Worm (Caenorhabditis elegans) whole organism, L3 larva: Measurements from ENCODE around the gene H43I07.4.

Experiments
- nhr-12 ChIP-seq: fragments of 150-350 bp; optimal IDR thresholded peaks from 2 replicates; lab custom pipeline; 2014; ENCODE audit warnings: missing biosample characterization, missing genetic modification characterization
- zag-1 ChIP-seq: fragments of 150-350 bp; optimal IDR thresholded peaks from 2 replicates; lab custom pipeline; 2014; ENCODE audit warnings: missing biosample characterization, missing genetic modification characterization

DNA sequence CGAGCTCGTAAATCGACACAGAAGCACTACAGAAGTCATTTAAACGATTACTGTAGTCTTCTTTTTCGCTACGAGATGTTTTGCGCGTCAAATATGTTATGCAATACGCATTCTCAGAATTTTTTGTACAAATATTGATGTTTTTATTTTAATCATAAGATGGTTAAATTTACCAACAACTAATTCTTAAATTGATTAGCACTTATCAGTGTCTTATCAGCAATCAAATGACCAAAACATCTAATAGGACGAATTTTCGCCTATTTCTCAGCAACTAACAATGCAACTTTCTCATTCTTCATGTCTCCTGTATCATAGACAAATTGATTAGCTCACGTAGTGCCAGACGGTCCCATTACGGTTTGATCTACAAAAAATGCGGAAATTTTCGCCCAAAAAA, 30.1 kb upstream of the H43I07.4 start:
- TF ChIP-seq zag-1 (tag; lab: Kevin White, UChicago) = no peak
- no peak for TF ChIP-seq nhr-12 (tag; lab: Kevin White, UChicago)
